Fruit fly (Drosophila melanogaster) whole organism, pupa: ENCODE measurements around the gene CG3568.

Source experiments
- CG10348 ChIP-seq: fragments of 200-800 bp; sonication (Bioruptor generic); IDR thresholded peaks from 2 replicates; pipeline ENCODE4 v1.3.6; 2022; ENCODE audit warnings: missing biosample characterization, missing genetic modification characterization
- CG34367 ChIP-seq: fragments of 200-800 bp; sonication (Bioruptor generic); optimal IDR thresholded peaks from 2 replicates; lab custom pipeline; 2018; ENCODE audit warnings: missing biosample characterization, mild to moderate bottlenecking, missing genetic modification characterization
- Snoo ChIP-seq: fragments of 200-800 bp; sonication (Bioruptor generic); optimal IDR thresholded peaks from 3 replicates; lab custom pipeline; 2017; ENCODE audit warnings: missing biosample characterization, mild to moderate bottlenecking, missing genetic modification characterization, inconsistent platforms
- fd96Ca ChIP-seq: fragments of 200-800 bp; sonication (Bioruptor generic); IDR thresholded peaks from 3 replicates; pipeline ENCODE4 v1.3.6; 2022; ENCODE audit warnings: missing biosample characterization, missing genetic modification characterization

- no peak for TF ChIP-seq CG10348
- no peak for TF ChIP-seq Snoo (tag; lab: Kevin White, UChicago)
- TF ChIP-seq fd96Ca (GFP tag; lab: Robert Waterston, UW) = no peak
- no peak for TF ChIP-seq CG34367 (tag; lab: Kevin White, UChicago)
Measured at dm6 chrX:4557772-4558171, 15.3 kb downstream of the CG3568 start, which contains the start of gene CG3546.
